Fruit fly (Drosophila melanogaster): ENCODE measurements around the gene CG17819.

- no peak for TF ChIP-seq psq (optimal IDR thresholded peaks at IDR 0.05)
- TF ChIP-seq Myc (optimal IDR thresholded peaks at IDR 0.05) = no peak
- TF ChIP-seq h (optimal IDR thresholded peaks at IDR 0.05) = no peak
- no peak for TF ChIP-seq ttk (optimal IDR thresholded peaks at IDR 0.05)
- TF ChIP-seq insv (optimal IDR thresholded peaks at IDR 0.05) = no peak
- no peak for TF ChIP-seq Sin3A (optimal IDR thresholded peaks at IDR 0.05)
Measured at dm6 chr3R:21928214-21928613, 42.9 kb upstream of the CG17819 start.
